Worm (Caenorhabditis elegans) whole organism, L1 larva: ENCODE results near the gene Y67D2.5.

Experiments used
- C04F5.9 ChIP-seq: sonication (generic microtip); optimal IDR thresholded peaks from 2 replicates; lab custom pipeline; 2016; ENCODE audit warnings: missing genetic modification characterization, missing compliant biosample characterization
- C16A3.4 ChIP-seq: fragments of 150-350 bp; optimal IDR thresholded peaks from 2 replicates; lab custom pipeline; 2014; ENCODE audit warnings: missing biosample characterization, missing genetic modification characterization
- C34B4.2 ChIP-seq: sonication (generic microtip); optimal IDR thresholded peaks from 2 replicates; lab custom pipeline; 2017; ENCODE audit warnings: mild to moderate bottlenecking, missing genetic modification characterization, missing compliant biosample characterization
- Y116A8C.19 ChIP-seq: sonication (generic microtip); optimal IDR thresholded peaks from 2 replicates; lab custom pipeline; 2016; ENCODE audit warnings: missing compliant biosample characterization, missing genetic modification characterization, borderline replicate concordance
- aha-1 ChIP-seq: fragments of 150-350 bp; optimal IDR thresholded peaks from 2 replicates; lab custom pipeline; 2014; ENCODE audit warnings: missing biosample characterization, missing genetic modification characterization
- aly-2 ChIP-seq: fragments of 150-350 bp; optimal IDR thresholded peaks from 2 replicates; lab custom pipeline; 2014; ENCODE audit warnings: missing biosample characterization, missing genetic modification characterization
- ama-1 ChIP-seq: fragments of 150-350 bp; optimal IDR thresholded peaks from 2 replicates; lab custom pipeline; 2014
- ceh-82 ChIP-seq, 3 experiments: fragments of 150-350 bp in 1 of 3; sonication (generic microtip) in 2 of 3; optimal IDR thresholded peaks; 2 replicates each; lab custom pipeline; 2014 to 2017; ENCODE audit warnings: missing biosample characterization in 3 of 3, missing genetic modification characterization in 3 of 3
- ceh-88 ChIP-seq: fragments of 200-800 bp; sonication (Bioruptor generic); IDR thresholded peaks from 2 replicates; pipeline ENCODE4 v1.3.6; 2022; ENCODE audit warnings: missing genetic modification characterization, missing compliant biosample characterization
- ces-1 ChIP-seq: fragments of 150-350 bp; optimal IDR thresholded peaks from 2 replicates; lab custom pipeline; 2014; ENCODE audit warnings: missing biosample characterization, missing genetic modification reagents, missing genetic modification characterization
- efl-1 ChIP-seq, 4 experiments: fragments of 150-350 bp; optimal IDR thresholded peaks in 3 of 4; peaks in 1 of 4; 1 replicate in 1 of 4; 2 replicates in 3 of 4; lab custom pipeline; 2014; ENCODE audit warnings: missing biosample characterization in 2 of 4, missing genetic modification characterization in 2 of 4, missing genetic modification reagents in 2 of 4
- elt-3 ChIP-seq, 6 experiments: fragments of 150-350 bp in 1 of 6; sonication (generic microtip); optimal IDR thresholded peaks; 2 replicates each; lab custom pipeline; 2017 to 2018; ENCODE audit warnings: missing biosample characterization in 6 of 6, missing genetic modification characterization in 6 of 6, inconsistent platforms in 1 of 6
- ets-5 ChIP-seq: fragments of 200-800 bp; sonication (Bioruptor generic); IDR thresholded peaks from 2 replicates; pipeline ENCODE4 v1.3.6; 2022; ENCODE audit warnings: missing genetic modification characterization, missing compliant biosample characterization
- fkh-4 ChIP-seq: sonication (generic microtip); optimal IDR thresholded peaks from 2 replicates; lab custom pipeline; 2016; ENCODE audit warnings: missing compliant biosample characterization, missing genetic modification characterization, borderline replicate concordance
- fos-1 ChIP-seq: fragments of 150-350 bp; optimal IDR thresholded peaks from 2 replicates; lab custom pipeline; 2014; ENCODE audit warnings: missing biosample characterization, missing genetic modification characterization
- isw-1 ChIP-seq: fragments of 200-800 bp; sonication (Bioruptor generic); IDR thresholded peaks from 2 replicates; pipeline ENCODE4 v1.3.6; 2022; ENCODE audit warnings: missing genetic modification characterization, missing compliant biosample characterization
- jun-1 ChIP-seq: fragments of 150-350 bp; optimal IDR thresholded peaks from 2 replicates; lab custom pipeline; 2014; ENCODE audit warnings: missing biosample characterization, missing genetic modification reagents, missing genetic modification characterization
- lin-13 ChIP-seq: fragments of 150-350 bp; optimal IDR thresholded peaks from 2 replicates; lab custom pipeline; 2014; ENCODE audit warnings: missing biosample characterization, missing genetic modification reagents, missing genetic modification characterization
- lin-15B ChIP-seq: fragments of 150-350 bp; sonication (generic microtip); optimal IDR thresholded peaks from 3 replicates; lab custom pipeline; 2014; ENCODE audit warnings: missing biosample characterization, missing genetic modification characterization
- mab-9 ChIP-seq: fragments of 200-800 bp; sonication (Bioruptor generic); IDR thresholded peaks from 2 replicates; pipeline ENCODE4 v1.3.6; 2022; ENCODE audit warnings: missing genetic modification reagents, missing genetic modification characterization, missing compliant biosample characterization
- mdl-1 ChIP-seq, 2 experiments: fragments of 150-350 bp; optimal IDR thresholded peaks; 2 replicates each; lab custom pipeline; 2014 to 2017; ENCODE audit warnings: missing biosample characterization in 2 of 2, missing genetic modification characterization in 2 of 2, inconsistent platforms in 1 of 2
- mef-2 ChIP-seq: fragments of 150-350 bp; optimal IDR thresholded peaks from 2 replicates; lab custom pipeline; 2014; ENCODE audit warnings: missing biosample characterization, missing genetic modification characterization
- mep-1 ChIP-seq: fragments of 150-350 bp; optimal IDR thresholded peaks from 2 replicates; lab custom pipeline; 2014; ENCODE audit warnings: missing biosample characterization, missing genetic modification characterization
- nhr-28 ChIP-seq: fragments of 150-350 bp; optimal IDR thresholded peaks from 2 replicates; lab custom pipeline; 2014; ENCODE audit warnings: missing biosample characterization, missing genetic modification characterization
- nhr-47 ChIP-seq: sonication (generic microtip); optimal IDR thresholded peaks from 2 replicates; lab custom pipeline; 2016; ENCODE audit warnings: mild to moderate bottlenecking, missing genetic modification characterization, moderate library complexity, missing compliant biosample characterization
- nhr-71 ChIP-seq: sonication (generic microtip); optimal IDR thresholded peaks from 2 replicates; lab custom pipeline; 2016; ENCODE audit warnings: mild to moderate bottlenecking, missing genetic modification characterization, moderate library complexity, missing compliant biosample characterization
- nhr-76 ChIP-seq: sonication (generic microtip); optimal IDR thresholded peaks from 2 replicates; lab custom pipeline; 2017; ENCODE audit warnings: missing biosample characterization, missing genetic modification characterization
- nhr-85 ChIP-seq: sonication (generic microtip); peaks from one replicate; lab custom pipeline; 2016; ENCODE audit warnings: missing genetic modification characterization, inconsistent platforms, missing compliant biosample characterization
- pqm-1 ChIP-seq: sonication (generic microtip); optimal IDR thresholded peaks from 3 replicates; lab custom pipeline; 2017; ENCODE audit warnings: missing biosample characterization, missing genetic modification characterization
- rnt-1 ChIP-seq: sonication (generic microtip); optimal IDR thresholded peaks from 2 replicates; lab custom pipeline; 2016; ENCODE audit warnings: mild to moderate bottlenecking, missing genetic modification characterization, moderate library complexity, missing compliant biosample characterization
- swsn-7 ChIP-seq: sonication (generic microtip); optimal IDR thresholded peaks from 2 replicates; lab custom pipeline; 2016; ENCODE audit warnings: missing genetic modification characterization, missing compliant biosample characterization
- unc-62 ChIP-seq: fragments of 150-350 bp; optimal IDR thresholded peaks from 2 replicates; lab custom pipeline; 2014; ENCODE audit warnings: missing biosample characterization, missing genetic modification reagents, missing genetic modification characterization
- vab-15 ChIP-seq: sonication (generic microtip); optimal IDR thresholded peaks from 2 replicates; lab custom pipeline; 2017; ENCODE audit warnings: missing genotype, mild to moderate bottlenecking, missing genetic modification characterization, missing compliant biosample characterization
- xbp-1 ChIP-seq: sonication (generic microtip); optimal IDR thresholded peaks from 2 replicates; lab custom pipeline; 2016; ENCODE audit warnings: missing genetic modification characterization, missing compliant biosample characterization
- zag-1 ChIP-seq: fragments of 150-350 bp; optimal IDR thresholded peaks from 2 replicates; lab custom pipeline; 2014; ENCODE audit warnings: missing biosample characterization, missing genetic modification characterization
- ztf-11 ChIP-seq, 2 experiments: sonication (generic microtip); optimal IDR thresholded peaks; 2 replicates each; lab custom pipeline; 2016 to 2017; ENCODE audit warnings: missing genetic modification characterization in 2 of 2, missing biosample characterization in 1 of 2, missing compliant biosample characterization in 1 of 2
- ztf-4 ChIP-seq: fragments of 150-350 bp; optimal IDR thresholded peaks from 2 replicates; lab custom pipeline; 2014; ENCODE audit warnings: missing biosample characterization, missing genetic modification characterization

The Y67D2.5 gene

ce11 chrIII:1580142-1580541 is 40.1 kb upstream of the Y67D2.5 start:
- TF ChIP-seq mef-2, result no peak
- TF ChIP-seq xbp-1 (tag; lab: Kevin White, UChicago), result no peak
- no peak for TF ChIP-seq nhr-28 (tag; lab: Kevin White, UChicago)
- TF ChIP-seq mdl-1 (tag; optimal IDR thresholded peaks at IDR 0.05; lab: Kevin White, UChicago), result no peak
- no peak for TF ChIP-seq mab-9 (GFP tag; lab: Robert Waterston, UW)

ce11 chrIII:1579001-1579400 is 39.0 kb upstream of the Y67D2.5 start:
- TF ChIP-seq jun-1 (tag; lab: Kevin White, UChicago), result no peak
- no peak for TF ChIP-seq ces-1
- TF ChIP-seq ztf-4 (tag; lab: Kevin White, UChicago), result no peak
- TF ChIP-seq efl-1 (optimal IDR thresholded peaks at IDR 0.05; lab: Kevin White, UChicago), result no peak
- no peak for TF ChIP-seq efl-1 (GFP tag; optimal IDR thresholded peaks at IDR 0.05 in 1 of 2; lab: Kevin White, UChicago)
- no peak for TF ChIP-seq mep-1 (tag; lab: Kevin White, UChicago)
- no peak for TF ChIP-seq swsn-7
- no peak for TF ChIP-seq ztf-11 (tag; optimal IDR thresholded peaks at IDR 0.05; lab: Kevin White, UChicago)
- TF ChIP-seq, all 84 proteins: peak for 0

- TF ChIP-seq ama-1 (no peak), efl-1 (optimal IDR thresholded peaks at IDR 0.05; lab: Kevin White, UChicago) (no peak), efl-1 (GFP tag; optimal IDR thresholded peaks at IDR 0.05 in 1 of 2; lab: Kevin White, UChicago) (peak in 1 of 2 experiments; percentile 10)
These were observed 38.5 kb upstream of the Y67D2.5 start for ce11 chrIII:1578566-1578965.

ce11 chrIII:1576451-1576850 is 36.4 kb upstream of the Y67D2.5 start, which contains the start of gene Y22D7AL.7:
TSS of gene Y22D7AL.7 (plus strand) at chrIII:1576751.
- TF ChIP-seq ceh-82 (tag; optimal IDR thresholded peaks at IDR 0.05; lab: Kevin White, UChicago) (no peak), ets-5 (no peak), lin-15B (tag; lab: Kevin White, UChicago) (no peak), isw-1 (GFP tag; lab: Robert Waterston, UW) (no peak), nhr-85 (tag; lab: Kevin White, UChicago) (peak; percentile 13)

ce11 chrIII:1575651-1576050 is 35.6 kb upstream of the Y67D2.5 start:
- TF ChIP-seq swsn-7 (no peak), nhr-71 (tag; lab: Kevin White, UChicago) (no peak), ztf-4 (tag; lab: Kevin White, UChicago) (no peak), aly-2 (tag; lab: Kevin White, UChicago) (no peak), lin-13 (GFP tag; lab: Kevin White, UChicago) (no peak), nhr-76 (no peak), rnt-1 (tag; lab: Kevin White, UChicago) (no peak), aha-1 (tag; lab: Kevin White, UChicago) (no peak), pqm-1 (tag; lab: Kevin White, UChicago) (no peak)

- TF ChIP-seq fos-1 (tag; lab: Kevin White, UChicago) (no peak), C04F5.9 (tag; lab: Kevin White, UChicago) (no peak), zag-1 (no peak), elt-3 (tag; optimal IDR thresholded peaks at IDR 0.05; lab: Kevin White, UChicago) (no peak), unc-62 (no peak), lin-13 (GFP tag; lab: Kevin White, UChicago) (no peak), C16A3.4 (tag; lab: Kevin White, UChicago) (no peak), pqm-1 (tag; lab: Kevin White, UChicago) (no peak), efl-1 (optimal IDR thresholded peaks at IDR 0.05; lab: Kevin White, UChicago) (no peak), efl-1 (GFP tag; optimal IDR thresholded peaks at IDR 0.05 in 1 of 2; lab: Kevin White, UChicago) (no peak), fkh-4 (tag; lab: Kevin White, UChicago) (no peak), ceh-82 (tag; optimal IDR thresholded peaks at IDR 0.05; lab: Kevin White, UChicago) (no peak), vab-15 (no peak), Y116A8C.19 (tag; lab: Kevin White, UChicago) (no peak), nhr-47 (tag; lab: Kevin White, UChicago) (no peak), C34B4.2 (tag; lab: Kevin White, UChicago) (no peak), ceh-88 (GFP tag; lab: Robert Waterston, UW) (no peak)
These were observed 30.0 kb upstream of the Y67D2.5 start, which contains the start of gene rep-1 for ce11 chrIII:1570006-1570405. TSS of gene rep-1 (plus strand) at chrIII:1570306.
